Worm (Caenorhabditis elegans) whole organism, midembryonic: Measurements from ENCODE around the gene lis-1.

Experiments used
- T22C8.4 ChIP-seq: fragments of 200-800 bp; sonication (Bioruptor generic); IDR thresholded peaks from 2 replicates; pipeline ENCODE4 v1.3.6; 2022; ENCODE audit warnings: missing genetic modification characterization, missing compliant biosample characterization
- cog-1 ChIP-seq: sonication (generic microtip); optimal IDR thresholded peaks from 2 replicates; lab custom pipeline; 2016; ENCODE audit warnings: missing genetic modification characterization, missing compliant biosample characterization
- flt-1 ChIP-seq: fragments of 200-800 bp; sonication (Bioruptor generic); IDR thresholded peaks from 2 replicates; pipeline ENCODE4 v1.3.6; 2022; ENCODE audit warnings: missing genetic modification characterization, missing compliant biosample characterization
- klf-2 ChIP-seq: fragments of 200-800 bp; sonication (Bioruptor generic); conservative IDR thresholded peaks from 2 replicates; pipeline ENCODE4 v1.3.6; 2022; ENCODE audit warnings: missing genetic modification reagents, missing genetic modification characterization, missing compliant biosample characterization
- med-1 ChIP-seq: sonication (generic microtip); optimal IDR thresholded peaks from 2 replicates; lab custom pipeline; 2017; ENCODE audit warnings: missing genetic modification characterization, mild to moderate bottlenecking, missing compliant biosample characterization, antibody characterized with exemption, missing genetic modification reagents; ENCODE audit not compliant: insufficient read depth
- ref-1 ChIP-seq: fragments of 200-800 bp; sonication (Bioruptor generic); conservative IDR thresholded peaks from 2 replicates; pipeline ENCODE4 v1.3.6; 2022; ENCODE audit warnings: missing genetic modification reagents, missing genetic modification characterization, missing compliant biosample characterization
- tab-1 ChIP-seq: fragments of 200-800 bp; sonication (Bioruptor generic); IDR thresholded peaks from 2 replicates; pipeline ENCODE4 v1.3.6; 2022; ENCODE audit warnings: missing genetic modification characterization, missing compliant biosample characterization
- ztf-23 ChIP-seq: fragments of 200-800 bp; sonication (Bioruptor generic); IDR thresholded peaks from 2 replicates; pipeline ENCODE4 v1.3.6; 2022; ENCODE audit warnings: missing genetic modification reagents, missing genetic modification characterization, missing compliant biosample characterization
- ztf-29 ChIP-seq: fragments of 200-800 bp; sonication (Bioruptor generic); IDR thresholded peaks from 2 replicates; pipeline ENCODE4 v1.3.6; 2022; ENCODE audit warnings: missing genetic modification reagents, missing genetic modification characterization, missing compliant biosample characterization

Gene lis-1

DNA sequence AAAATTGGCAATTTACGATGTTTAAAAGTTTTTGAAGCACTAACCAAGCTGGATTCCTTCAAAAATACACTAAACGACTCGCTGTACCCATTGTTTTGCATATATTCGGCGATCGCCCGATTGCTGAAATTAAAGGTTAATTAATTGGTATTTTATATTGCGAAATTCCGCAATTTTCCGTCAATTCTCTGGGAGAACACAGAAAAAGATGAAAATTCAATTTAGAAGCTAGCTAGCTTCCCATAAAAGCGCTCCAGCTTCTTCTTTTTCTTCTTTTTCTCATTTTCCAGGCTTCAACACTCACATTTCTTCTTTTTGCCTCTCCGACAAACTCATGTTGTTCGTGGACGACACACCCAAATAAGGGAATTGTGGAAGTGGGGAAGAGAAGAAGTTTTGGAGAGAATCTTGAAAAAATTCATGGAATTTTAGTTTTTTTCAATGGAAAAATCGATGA, at the start of gene lis-1:
Gene lis-1 (minus strand): TSS at position 407 of the 457 bp plus-strand sequence.
- no peak for TF ChIP-seq med-1 (GFP tag; lab: Kevin White, UChicago)

DNA sequence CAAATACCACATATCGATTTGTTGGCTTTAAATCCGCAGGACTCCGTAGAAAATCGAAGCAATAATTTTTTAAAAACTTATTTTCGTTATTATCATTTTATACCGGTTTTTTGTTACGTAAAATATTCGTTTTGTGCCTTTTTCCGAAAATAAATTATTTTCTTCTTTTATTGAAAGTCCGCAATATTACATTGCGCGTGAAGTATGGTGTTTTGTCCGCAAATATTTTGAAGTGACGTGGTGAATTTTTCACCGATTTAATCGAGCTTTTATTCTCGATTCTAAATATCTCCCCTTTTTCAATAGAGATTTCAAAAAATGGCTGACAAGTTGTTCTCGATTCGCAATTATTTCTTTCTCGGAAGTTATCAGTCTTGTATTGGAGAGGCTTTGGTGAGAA, 49.5 kb upstream of the lis-1 start, which contains the start of gene cope-1:
Gene cope-1 (plus strand): TSS at position 229 of the 400 bp plus-strand sequence.
- TF ChIP-seq med-1 (GFP tag; lab: Kevin White, UChicago), result no peak
- no peak for TF ChIP-seq cog-1 (tag; lab: Kevin White, UChicago)
- TF ChIP-seq klf-2 (GFP tag; lab: Robert Waterston, UW), result no peak
- TF ChIP-seq tab-1 (GFP tag; lab: Robert Waterston, UW), result no peak
- TF ChIP-seq ztf-29 (GFP tag; lab: Robert Waterston, UW), result no peak
- no peak for TF ChIP-seq flt-1 (GFP tag; lab: Robert Waterston, UW)
- TF ChIP-seq ref-1 (GFP tag; lab: Robert Waterston, UW), result no peak
- TF ChIP-seq ztf-23 (GFP tag; lab: Robert Waterston, UW), result no peak

DNA sequence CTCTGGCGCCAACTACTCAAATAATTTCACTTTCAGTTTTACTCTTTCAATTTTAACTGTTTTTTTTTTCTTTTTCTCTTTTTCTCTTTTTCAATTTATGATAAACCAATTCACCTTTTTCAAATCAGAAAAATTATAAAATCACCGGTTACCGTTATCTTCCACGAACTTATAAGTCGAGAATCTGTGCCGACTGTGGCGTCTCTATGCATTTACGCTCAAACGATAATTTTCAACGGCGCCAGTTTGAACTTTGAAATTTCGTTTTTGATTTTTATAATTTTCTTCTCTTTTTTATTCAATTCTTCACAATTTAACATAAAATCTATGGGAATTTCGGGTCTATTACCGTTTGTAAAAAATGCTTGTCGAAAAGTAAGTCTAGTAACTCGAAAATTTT, 46.9 kb upstream of the lis-1 start, which contains the start of gene exo-1:
Gene exo-1 (plus strand): TSS at position 101 of the 400 bp plus-strand sequence.
- TF ChIP-seq tab-1 (GFP tag; lab: Robert Waterston, UW) (no peak), ztf-29 (GFP tag; lab: Robert Waterston, UW) (no peak), med-1 (GFP tag; lab: Kevin White, UChicago) (no peak), cog-1 (tag; lab: Kevin White, UChicago) (no peak), flt-1 (GFP tag; lab: Robert Waterston, UW) (no peak), T22C8.4 (GFP tag; lab: Robert Waterston, UW) (no peak), ref-1 (GFP tag; lab: Robert Waterston, UW) (no peak), ztf-23 (GFP tag; lab: Robert Waterston, UW) (no peak), klf-2 (GFP tag; lab: Robert Waterston, UW) (no peak)

DNA sequence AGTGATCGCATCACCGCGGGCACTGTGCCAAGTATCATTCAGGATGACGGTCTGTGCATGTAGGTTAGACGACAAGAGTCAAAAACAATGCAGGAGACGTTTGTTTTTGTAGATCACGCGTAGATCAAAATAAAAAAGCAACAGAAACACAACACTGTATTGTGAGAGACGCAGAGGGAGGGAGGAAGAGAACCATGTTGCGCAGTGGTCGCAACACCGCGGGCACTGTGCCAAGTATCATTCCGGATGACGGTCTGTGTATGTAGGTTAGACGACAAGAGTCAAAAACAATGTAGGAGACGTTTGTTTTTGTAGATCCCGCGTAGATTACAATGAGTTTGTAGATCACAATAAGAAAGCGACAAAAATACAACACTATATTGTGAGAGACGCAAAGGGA, 42.5 kb upstream of the lis-1 start:
- TF ChIP-seq ztf-23 (GFP tag; lab: Robert Waterston, UW) (no peak), tab-1 (GFP tag; lab: Robert Waterston, UW) (no peak), ref-1 (GFP tag; lab: Robert Waterston, UW) (no peak), T22C8.4 (GFP tag; lab: Robert Waterston, UW) (no peak), med-1 (GFP tag; lab: Kevin White, UChicago) (no peak), cog-1 (tag; lab: Kevin White, UChicago) (no peak), klf-2 (GFP tag; lab: Robert Waterston, UW) (no peak), flt-1 (GFP tag; lab: Robert Waterston, UW) (no peak), ztf-29 (GFP tag; lab: Robert Waterston, UW) (no peak)

DNA sequence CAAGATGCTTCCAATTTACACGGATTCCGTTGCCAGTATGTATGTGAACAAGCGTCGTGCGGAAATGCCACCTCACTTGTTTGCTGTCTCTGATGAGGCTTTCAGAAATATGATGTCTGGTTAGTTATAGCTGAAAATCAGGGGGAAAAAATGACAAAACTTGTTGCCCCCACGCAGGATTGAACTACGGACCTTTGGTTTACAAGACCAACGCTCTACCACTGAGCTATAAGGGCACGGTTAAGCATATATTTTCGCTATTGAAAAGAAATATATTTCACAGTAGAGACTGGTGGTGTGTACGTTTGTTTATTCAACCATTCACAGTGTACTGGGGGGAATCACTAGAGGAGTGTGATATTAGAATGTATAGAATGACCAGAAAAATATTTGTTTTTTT, 34.7 kb upstream of the lis-1 start:
- TF ChIP-seq T22C8.4 (GFP tag; lab: Robert Waterston, UW) (no peak), klf-2 (GFP tag; lab: Robert Waterston, UW) (no peak), ref-1 (GFP tag; lab: Robert Waterston, UW) (no peak), med-1 (GFP tag; lab: Kevin White, UChicago) (no peak), flt-1 (GFP tag; lab: Robert Waterston, UW) (no peak), ztf-23 (GFP tag; lab: Robert Waterston, UW) (no peak), tab-1 (GFP tag; lab: Robert Waterston, UW) (no peak), cog-1 (tag; lab: Kevin White, UChicago) (no peak), ztf-29 (GFP tag; lab: Robert Waterston, UW) (no peak)

DNA sequence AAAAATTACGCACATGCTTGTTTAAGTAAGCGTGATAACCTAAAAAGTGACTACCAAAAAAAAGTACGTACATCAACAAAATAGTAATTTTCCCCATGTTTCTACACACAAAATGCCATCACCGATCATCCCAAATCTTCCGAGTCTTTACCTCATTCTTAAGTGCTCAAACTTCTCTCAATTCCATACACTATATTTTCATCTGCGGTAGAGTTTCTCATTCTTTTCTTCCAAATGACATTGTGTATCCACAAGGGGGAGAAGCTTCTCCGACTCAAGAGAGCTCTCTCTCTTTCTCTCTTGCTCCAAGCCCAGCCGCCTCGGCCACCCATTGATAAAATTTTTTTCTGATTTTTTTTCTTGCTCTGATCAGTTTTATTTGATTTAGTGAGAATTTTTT, 33.0 kb upstream of the lis-1 start, which contains the start of gene myo-6:
Gene myo-6 (plus strand): TSS at position 301 of the 400 bp plus-strand sequence.
- TF ChIP-seq ref-1 (GFP tag; lab: Robert Waterston, UW) (no peak), ztf-23 (GFP tag; lab: Robert Waterston, UW) (no peak), ztf-29 (GFP tag; lab: Robert Waterston, UW) (no peak), klf-2 (GFP tag; lab: Robert Waterston, UW) (no peak), tab-1 (GFP tag; lab: Robert Waterston, UW) (no peak), med-1 (GFP tag; lab: Kevin White, UChicago) (no peak), flt-1 (GFP tag; lab: Robert Waterston, UW) (no peak), T22C8.4 (GFP tag; lab: Robert Waterston, UW) (no peak), cog-1 (tag; lab: Kevin White, UChicago) (no peak)

DNA sequence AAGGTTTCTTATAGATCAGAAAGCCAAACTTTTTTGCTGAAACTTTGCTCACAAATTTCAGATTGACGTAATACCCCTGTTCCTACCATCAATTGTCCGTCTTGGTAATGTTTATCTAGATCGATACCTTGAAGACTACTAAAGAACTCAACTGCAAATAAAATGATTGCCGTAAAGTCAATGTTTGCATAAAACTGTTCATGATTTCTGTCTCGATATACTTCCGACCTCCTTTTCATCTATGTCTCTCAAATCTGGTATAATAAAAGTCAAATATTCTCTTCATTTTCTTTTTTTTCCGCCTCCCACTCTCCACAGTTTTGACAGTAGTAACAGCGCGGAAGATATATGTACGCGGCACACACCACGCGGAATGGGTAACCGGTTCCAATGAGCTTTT, 29.0 kb upstream of the lis-1 start, which contains the start of gene nas-1:
Gene nas-1 (plus strand): TSS at position 301 of the 400 bp plus-strand sequence.
- TF ChIP-seq ref-1 (GFP tag; lab: Robert Waterston, UW), result no peak
- TF ChIP-seq klf-2 (GFP tag; lab: Robert Waterston, UW), result no peak
- no peak for TF ChIP-seq ztf-23 (GFP tag; lab: Robert Waterston, UW)
- no peak for TF ChIP-seq cog-1 (tag; lab: Kevin White, UChicago)
- TF ChIP-seq med-1 (GFP tag; lab: Kevin White, UChicago), result no peak
- no peak for TF ChIP-seq T22C8.4 (GFP tag; lab: Robert Waterston, UW)
- TF ChIP-seq ztf-29 (GFP tag; lab: Robert Waterston, UW), result no peak
- TF ChIP-seq tab-1 (GFP tag; lab: Robert Waterston, UW), result no peak
- TF ChIP-seq flt-1 (GFP tag; lab: Robert Waterston, UW), result no peak

DNA sequence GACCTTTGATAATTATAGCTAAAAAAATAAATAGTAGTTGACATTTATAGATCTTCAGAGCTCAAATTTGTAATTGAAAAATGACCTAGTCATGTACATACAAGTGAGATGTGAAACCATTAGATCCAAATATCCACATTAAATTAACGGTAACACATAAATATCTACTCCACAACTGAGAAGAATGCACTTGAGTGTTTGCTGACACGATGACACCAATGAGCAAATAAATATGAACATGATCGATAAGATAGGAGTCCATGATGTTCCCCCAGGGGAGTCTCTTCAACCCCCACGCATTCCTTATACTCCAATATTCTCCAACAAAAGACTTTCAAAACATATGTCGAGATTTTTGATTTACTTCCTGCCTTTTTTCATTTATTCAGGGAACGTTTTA, 27.9 kb upstream of the lis-1 start, which contains the start of gene ttr-52:
Gene ttr-52 (plus strand): TSS at position 301 of the 400 bp plus-strand sequence.
- TF ChIP-seq T22C8.4 (GFP tag; lab: Robert Waterston, UW) (no peak), klf-2 (GFP tag; lab: Robert Waterston, UW) (no peak), ref-1 (GFP tag; lab: Robert Waterston, UW) (no peak), tab-1 (GFP tag; lab: Robert Waterston, UW) (no peak), flt-1 (GFP tag; lab: Robert Waterston, UW) (no peak), ztf-23 (GFP tag; lab: Robert Waterston, UW) (no peak), cog-1 (tag; lab: Kevin White, UChicago) (no peak), med-1 (GFP tag; lab: Kevin White, UChicago) (no peak), ztf-29 (GFP tag; lab: Robert Waterston, UW) (no peak)
